Fruit fly (Drosophila melanogaster): ENCODE measurements around the gene CG42467.
A peak's percentile ranks its signal among the peaks of the same experiment; 100 is the strongest.

Gene CG42467

dm6 chr2L:3693805-3694204 lies 7.3 kb upstream of the CG42467 start, which contains the start of gene Acp24A4 (continued):
- TF ChIP-seq tin (GFP tag; optimal IDR thresholded peaks at IDR 0.05) (no peak), Hr51 (GFP tag; optimal IDR thresholded peaks at IDR 0.05) (no peak), dmrt11E (tag; optimal IDR thresholded peaks at IDR 0.05) (no peak), NfI (GFP tag; optimal IDR thresholded peaks at IDR 0.05) (no peak)

DNA sequence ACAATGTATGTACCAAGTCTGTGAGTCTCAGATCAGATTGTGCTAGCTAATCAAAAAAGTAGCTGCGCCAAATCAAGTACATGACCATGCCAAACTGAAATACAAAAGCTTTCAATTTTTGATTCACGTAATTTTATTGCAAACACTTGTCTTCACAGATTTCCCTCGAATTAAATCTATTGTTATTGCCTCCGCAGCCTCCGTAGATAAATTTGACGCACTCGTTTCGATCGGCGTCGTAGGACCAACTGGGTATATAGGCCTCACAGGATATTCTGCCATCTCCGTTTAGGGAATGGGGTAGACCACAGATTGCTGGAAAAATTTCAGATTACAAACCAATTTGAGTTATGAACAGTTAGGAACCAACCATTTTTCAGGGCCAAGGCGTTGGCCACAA lies 6.2 kb upstream of the CG42467 start, which contains the start of gene CG43165:
CG43165 (minus strand) TSS at position 101 of the 400 bp plus-strand sequence.
- peak in 1 of 2 experiments; percentile 12 for TF ChIP-seq Pdp1 (GFP tag; optimal IDR thresholded peaks at IDR 0.05)
- TF ChIP-seq btn (GFP tag; optimal IDR thresholded peaks at IDR 0.05) = no peak
- peak; percentile 22; the same call in 1 of the 2 replicates for TF ChIP-seq CG8765 (GFP tag; IDR thresholded peaks at IDR 0.05)

dm6 chr2L:3695361-3695818 lies 5.7 kb upstream of the CG42467 start, which contains the start of gene CG16713:
Gene CG16713 (minus strand): TSS chr2L:3695411.
- TF ChIP-seq sug (tag; optimal IDR thresholded peaks at IDR 0.05) (peak; percentile 25), CG12744 (GFP tag; optimal IDR thresholded peaks at IDR 0.05) (no peak), CG34376 (GFP tag; optimal IDR thresholded peaks at IDR 0.05) (peak; percentile 31)

DNA sequence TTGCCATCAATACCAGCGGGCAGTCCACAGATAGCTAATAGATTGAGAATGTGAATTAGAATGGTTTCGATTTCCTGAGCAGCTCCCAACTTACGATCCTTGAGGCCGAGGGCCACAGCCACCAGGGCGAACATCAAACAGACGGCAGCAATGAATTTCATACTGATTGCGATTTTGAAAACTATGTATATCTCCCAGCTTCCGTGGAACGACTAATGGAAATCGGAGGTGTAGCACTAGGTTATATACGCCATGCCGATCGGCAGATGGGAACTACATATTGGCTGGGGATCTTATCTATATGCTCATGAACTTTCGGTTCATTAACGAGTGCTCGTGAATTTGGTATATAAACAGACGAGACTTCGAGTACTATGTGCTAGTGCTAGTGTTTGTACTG lies 4.7 kb upstream of the CG42467 start, which contains the start of gene IM33:
IM33 (minus strand) TSS at position 221 of the 400 bp plus-strand sequence.
- TF ChIP-seq CG10543 (GFP tag; optimal IDR thresholded peaks at IDR 0.05) (peak; percentile 11), CG34376 (GFP tag; optimal IDR thresholded peaks at IDR 0.05) (peak; percentile 61), NFAT (GFP tag; IDR thresholded peaks at IDR 0.05) (no peak), CG15011 (GFP tag; optimal IDR thresholded peaks at IDR 0.05) (no peak), sug (tag; optimal IDR thresholded peaks at IDR 0.05) (peak; percentile 51), CG7357 (GFP tag; IDR thresholded peaks at IDR 0.05) (0 out of 3 replicates have a peak, but pooled peaks have one; percentile 9)

DNA sequence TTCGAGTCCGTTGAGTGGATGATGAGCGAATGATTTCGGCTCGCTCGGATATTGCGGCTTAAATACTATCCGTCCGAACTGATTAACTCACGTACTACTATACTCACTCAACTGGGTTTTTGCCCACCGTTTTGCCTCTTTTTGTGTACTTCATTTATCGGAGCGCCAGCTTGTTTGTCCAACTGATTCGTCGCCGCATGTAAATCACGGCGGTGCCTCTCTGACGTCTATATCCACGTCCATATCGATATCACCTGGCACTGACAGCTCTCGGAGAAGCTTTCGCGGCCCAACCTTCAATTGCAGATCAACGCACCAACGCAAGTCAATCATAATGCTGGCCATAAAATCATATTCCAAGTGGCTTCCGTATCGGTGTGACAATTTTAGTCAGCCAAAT lies 3.3 kb upstream of the CG42467 start, which contains the start of gene CG3604:
CG3604 (minus strand) TSS at position 101 of the 400 bp plus-strand sequence.
- TF ChIP-seq Eip74EF (GFP tag; optimal IDR thresholded peaks at IDR 0.05) (peak in 1 of 2 experiments; percentile 14), Myb (GFP tag; optimal IDR thresholded peaks at IDR 0.05) (no peak), dmrt99B (tag; optimal IDR thresholded peaks at IDR 0.05) (no peak), Dll (GFP tag; IDR thresholded peaks at IDR 0.05; ENCODE audit: partially characterized antibody) (no peak)

- TF ChIP-seq fru (optimal IDR thresholded peaks at IDR 0.05) (no peak), exex (tag; optimal IDR thresholded peaks at IDR 0.05) (no peak), Pdp1 (GFP tag; optimal IDR thresholded peaks at IDR 0.05) (peak in 1 of 2 experiments; percentile 42), CG34376 (GFP tag; optimal IDR thresholded peaks at IDR 0.05) (peak; percentile 26), CG15514 (GFP tag; optimal IDR thresholded peaks at IDR 0.05) (peak; percentile 56)
These were observed 2.0 kb upstream of the CG42467 start, which contains the start of the genes CG10031 and CG42464 for dm6 chr2L:3698992-3699514. Gene CG10031 (minus strand): TSS chr2L:3699092. Gene CG42464 (plus strand): TSS chr2L:3699464.

- TF ChIP-seq CG6254 (GFP tag; optimal IDR thresholded peaks at IDR 0.05) = no peak
- TF ChIP-seq shn (GFP tag; optimal IDR thresholded peaks at IDR 0.05) = no peak
- TF ChIP-seq tin (GFP tag; optimal IDR thresholded peaks at IDR 0.05) = no peak
- no peak for TF ChIP-seq crol (GFP tag; IDR thresholded peaks at IDR 0.05)
- no peak for TF ChIP-seq Stat92E (GFP tag; optimal IDR thresholded peaks at IDR 0.05)
- no peak for TF ChIP-seq CG14014 (GFP tag; IDR thresholded peaks at IDR 0.05)
- no peak for TF ChIP-seq grau (tag; optimal IDR thresholded peaks at IDR 0.05)
- no peak for TF ChIP-seq HmgD (GFP tag; optimal IDR thresholded peaks at IDR 0.05)
- TF ChIP-seq ttk (GFP tag; IDR thresholded peaks at IDR 0.05) = no peak
- TF ChIP-seq scrt (GFP tag; optimal IDR thresholded peaks at IDR 0.05) = no peak
- no peak for TF ChIP-seq Hr78 (GFP tag; optimal IDR thresholded peaks at IDR 0.05)
- TF ChIP-seq fd102C (GFP tag; optimal IDR thresholded peaks at IDR 0.05) = no peak
- TF ChIP-seq Oli (tag; optimal IDR thresholded peaks at IDR 0.05) = no peak
- no peak for TF ChIP-seq Xrp1 (GFP tag; IDR thresholded peaks at IDR 0.05)
- no peak for TF ChIP-seq Blimp-1 (GFP tag; optimal IDR thresholded peaks at IDR 0.05)
- no peak for TF ChIP-seq jumu (GFP tag; optimal IDR thresholded peaks at IDR 0.05)
- no peak for TF ChIP-seq CG33213 (GFP tag; optimal IDR thresholded peaks at IDR 0.05)
These were observed 1.2 kb upstream of the CG42467 start, which contains the start of gene CG42465 for dm6 chr2L:3699895-3700294. Gene CG42465 (plus strand): TSS chr2L:3700195.

Data from whole organism, embryonic.